Fruit fly (Drosophila melanogaster): ENCODE measurements around the gene pnr.

- TF ChIP-seq Myc (optimal IDR thresholded peaks at IDR 0.05) (no peak), HLH106 (tag; optimal IDR thresholded peaks at IDR 0.05) (no peak), Hr78 (GFP tag; optimal IDR thresholded peaks at IDR 0.05) (no peak), CrebA (GFP tag; optimal IDR thresholded peaks at IDR 0.05; ENCODE audit: borderline replicate concordance) (no peak), fru (GFP tag; optimal IDR thresholded peaks at IDR 0.05) (no peak), Rel (GFP tag; optimal IDR thresholded peaks at IDR 0.05) (no peak), Rel (tag; optimal IDR thresholded peaks at IDR 0.05) (no peak), Sp1 (GFP tag; optimal IDR thresholded peaks at IDR 0.05) (no peak)
These were observed 12.2 kb downstream of the pnr start for dm6 chr3R:16038049-16038448.
